Worm (Caenorhabditis elegans): ENCODE results near the gene F40G9.5.

DNA sequence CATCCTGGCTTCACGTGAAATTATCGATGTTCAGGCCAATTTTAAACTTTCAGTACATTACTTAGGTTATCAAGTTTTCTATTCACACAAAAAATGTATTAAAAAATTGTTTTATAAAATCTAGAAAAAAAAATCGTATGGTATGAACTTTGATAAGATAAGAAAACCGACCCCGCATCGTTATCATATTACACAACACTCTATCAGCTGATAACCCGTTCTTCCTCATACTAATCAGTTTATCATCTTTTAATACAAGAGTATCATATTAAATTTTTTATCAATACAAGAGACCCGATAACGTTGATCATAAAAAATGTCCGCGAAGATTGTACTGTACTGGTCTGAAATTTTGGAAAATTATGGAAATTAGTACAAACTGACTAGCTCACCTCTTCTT lies 26.9 kb upstream of the F40G9.5 start:
- no peak for TF ChIP-seq ces-1 (GFP tag; optimal IDR thresholded peaks at IDR 0.05)
- TF ChIP-seq unc-130 (GFP tag; optimal IDR thresholded peaks at IDR 0.05) = no peak
- TF ChIP-seq dmd-6 (GFP tag; IDR thresholded peaks at IDR 0.05) = peak; percentile 98
- no peak for TF ChIP-seq unc-39 (tag; optimal IDR thresholded peaks at IDR 0.05)
- no peak for TF ChIP-seq set-16 (GFP tag; IDR thresholded peaks at IDR 0.05)
- no peak for TF ChIP-seq ztf-11 (tag; optimal IDR thresholded peaks at IDR 0.05)
